Worm (Caenorhabditis elegans): ENCODE data around the gene F49F1.4.

DNA sequence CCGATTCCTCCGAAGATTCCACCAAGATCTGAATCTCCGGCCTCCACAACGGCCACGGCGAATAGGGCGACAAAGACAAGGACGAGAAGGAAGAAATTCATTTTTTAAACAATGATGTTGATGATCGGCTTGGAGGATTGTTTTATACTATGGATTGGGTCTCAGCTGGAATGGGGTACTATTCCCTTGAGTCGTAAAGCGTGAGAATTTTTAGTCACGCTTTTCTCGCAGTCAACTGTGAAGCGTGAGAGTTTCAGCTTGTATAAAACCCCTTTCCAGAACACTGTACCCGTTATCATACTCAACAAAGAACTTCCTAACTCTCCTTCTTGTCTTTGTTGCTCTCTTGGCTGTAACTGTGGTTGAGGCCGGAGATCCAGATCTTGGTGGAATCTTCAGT lies 1.0 kb downstream of the F49F1.4 start, which contains the start of gene F49F1.15:
- TF ChIP-seq T22C8.4 (GFP tag; IDR thresholded peaks at IDR 0.05) (no peak), flt-1 (GFP tag; IDR thresholded peaks at IDR 0.05) (no peak), ztf-29 (GFP tag; IDR thresholded peaks at IDR 0.05) (no peak), ztf-23 (GFP tag; IDR thresholded peaks at IDR 0.05) (no peak), ref-1 (GFP tag; conservative IDR thresholded peaks at IDR 0.05) (no peak), klf-2 (GFP tag; conservative IDR thresholded peaks at IDR 0.05) (no peak), tab-1 (GFP tag; IDR thresholded peaks at IDR 0.05) (no peak), cog-1 (tag; optimal IDR thresholded peaks at IDR 0.05) (no peak), med-1 (GFP tag; optimal IDR thresholded peaks at IDR 0.05; ENCODE audit: insufficient read depth) (no peak)
